Worm (Caenorhabditis elegans) whole organism, L1 larva: Measurements from ENCODE around the gene T02D1.9.

Experiments
- aha-1 ChIP-seq: fragments of 150-350 bp; optimal IDR thresholded peaks from 2 replicates; lab custom pipeline; 2014; ENCODE audit warnings: missing biosample characterization, missing genetic modification characterization
- ama-1 ChIP-seq: fragments of 150-350 bp; optimal IDR thresholded peaks from 2 replicates; lab custom pipeline; 2014
- egl-27 ChIP-seq, 2 experiments: fragments of 150-350 bp in 1 of 2; sonication (generic microtip); optimal IDR thresholded peaks; 3 replicates each; lab custom pipeline; 2017 to 2018; ENCODE audit warnings: missing biosample characterization in 2 of 2, missing genetic modification characterization in 2 of 2, missing genetic modification reagents in 2 of 2
- fkh-10 ChIP-seq: sonication (generic microtip); optimal IDR thresholded peaks from 2 replicates; lab custom pipeline; 2017; ENCODE audit warnings: missing biosample characterization, missing genetic modification reagents, missing genetic modification characterization
- lin-15B ChIP-seq: fragments of 150-350 bp; sonication (generic microtip); optimal IDR thresholded peaks from 3 replicates; lab custom pipeline; 2014; ENCODE audit warnings: missing biosample characterization, missing genetic modification characterization
- mab-9 ChIP-seq: fragments of 200-800 bp; sonication (Bioruptor generic); IDR thresholded peaks from 2 replicates; pipeline ENCODE4 v1.3.6; 2022; ENCODE audit warnings: missing genetic modification reagents, missing genetic modification characterization, missing compliant biosample characterization
- mep-1 ChIP-seq: fragments of 150-350 bp; optimal IDR thresholded peaks from 2 replicates; lab custom pipeline; 2014; ENCODE audit warnings: missing biosample characterization, missing genetic modification characterization
- nhr-77 ChIP-seq: fragments of 150-350 bp; optimal IDR thresholded peaks from 2 replicates; lab custom pipeline; 2014; ENCODE audit warnings: missing biosample characterization, missing genetic modification characterization
- nhr-90 ChIP-seq: sonication (generic microtip); optimal IDR thresholded peaks from 2 replicates; lab custom pipeline; 2016; ENCODE audit warnings: mild to moderate bottlenecking, missing genetic modification characterization, missing compliant biosample characterization; ENCODE audit not compliant: poor library complexity
- snpc-4 ChIP-seq: fragments of 150-350 bp; optimal IDR thresholded peaks from 2 replicates; lab custom pipeline; 2014; ENCODE audit warnings: missing biosample characterization, missing genetic modification characterization
- sox-4 ChIP-seq: sonication (generic microtip); optimal IDR thresholded peaks from 2 replicates; lab custom pipeline; 2016; ENCODE audit warnings: missing genetic modification characterization, missing compliant biosample characterization
- sptf-1 ChIP-seq: fragments of 150-350 bp; optimal IDR thresholded peaks from 2 replicates; lab custom pipeline; 2014; ENCODE audit warnings: missing biosample characterization, missing genetic modification characterization

DNA sequence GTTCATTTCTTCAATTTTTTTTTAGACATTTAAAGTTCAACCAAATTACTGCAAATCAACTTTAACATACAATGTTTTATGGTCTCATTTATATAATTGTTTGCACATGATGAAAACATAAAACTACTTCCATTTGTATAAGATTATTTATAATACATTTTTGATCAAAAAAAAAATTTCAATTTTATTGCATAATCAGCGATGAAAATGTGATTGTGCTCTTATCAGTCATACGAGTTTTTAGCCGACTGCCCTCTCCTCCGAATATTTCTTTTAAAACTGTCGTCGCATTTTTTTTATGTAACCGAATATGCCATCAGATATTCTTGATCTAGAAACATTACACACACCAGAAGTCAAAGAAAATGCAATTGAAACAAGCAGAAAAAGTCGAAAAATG is 33.0 kb upstream of the T02D1.9 start, which contains the start of gene F08A7.1:
- TF ChIP-seq sptf-1 (tag; lab: Kevin White, UChicago), result no peak
- TF ChIP-seq snpc-4, result no peak
- TF ChIP-seq mab-9, result no peak
- TF ChIP-seq mep-1 (tag; lab: Kevin White, UChicago), result no peak
- TF ChIP-seq lin-15B (tag; lab: Kevin White, UChicago), result no peak
- TF ChIP-seq ama-1 (lab: Kevin White, UChicago), result no peak
- no peak for TF ChIP-seq nhr-77 (tag; lab: Kevin White, UChicago)
- TF ChIP-seq nhr-90 (tag; lab: Kevin White, UChicago), result no peak
- TF ChIP-seq fkh-10, result no peak
- no peak for TF ChIP-seq sox-4 (tag; lab: Kevin White, UChicago)
- no peak for TF ChIP-seq aha-1 (tag; lab: Kevin White, UChicago)
- TF ChIP-seq egl-27 (tag; optimal IDR thresholded peaks at IDR 0.05; lab: Kevin White, UChicago), result no peak
